Worm (Caenorhabditis elegans): ENCODE measurements around the gene C45B11.9.

The C45B11.9 gene

DNA sequence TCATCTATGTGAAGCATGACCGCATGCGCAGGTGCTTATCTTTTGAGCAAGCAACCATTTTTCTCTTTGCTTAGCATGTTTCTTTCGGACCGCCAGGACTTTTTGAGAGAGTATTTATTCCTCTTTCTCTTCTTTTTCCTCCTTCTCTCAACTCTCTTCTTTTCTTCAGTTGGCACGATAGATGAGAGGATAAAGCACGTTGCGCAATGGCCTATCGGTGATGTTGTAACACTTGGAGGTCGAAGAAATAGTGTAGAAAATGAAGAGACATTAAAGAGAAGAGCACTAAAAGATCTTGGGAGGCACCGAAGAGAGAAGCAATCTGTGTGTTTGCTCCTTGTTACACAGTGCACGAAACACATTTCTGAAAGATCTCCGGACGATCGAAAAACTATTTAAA lies 43.6 kb downstream of the C45B11.9 start (continued):
- TF ChIP-seq jun-1 (tag; optimal IDR thresholded peaks at IDR 0.05) (no peak), efl-1 (optimal IDR thresholded peaks at IDR 0.05) (peak; percentile 6 to 33), efl-1 (GFP tag; optimal IDR thresholded peaks at IDR 0.05 in 1 of 2) (peak in 1 of 2 experiments; percentile 44), lin-35 (GFP tag; optimal IDR thresholded peaks at IDR 0.05) (peak in 1 of 2 experiments; percentile 10), nhr-71 (tag; optimal IDR thresholded peaks at IDR 0.05) (peak; percentile 80), egl-13 (tag; optimal IDR thresholded peaks at IDR 0.05) (no peak), elt-2 (tag; optimal IDR thresholded peaks at IDR 0.05) (no peak), mab-9 (GFP tag; IDR thresholded peaks at IDR 0.05) (no peak), hlh-17 (GFP tag; optimal IDR thresholded peaks at IDR 0.05; ENCODE audit: borderline replicate concordance) (no peak), lin-14 (GFP tag; optimal IDR thresholded peaks at IDR 0.05) (peak; percentile 92), isw-1 (GFP tag; IDR thresholded peaks at IDR 0.05) (no peak), nhr-84 (tag; optimal IDR thresholded peaks at IDR 0.05) (no peak), nhr-28 (tag; optimal IDR thresholded peaks at IDR 0.05) (no peak), ama-1 (optimal IDR thresholded peaks at IDR 0.05) (no peak), xbp-1 (tag; optimal IDR thresholded peaks at IDR 0.05) (peak; percentile 20), snpc-4 (tag; optimal IDR thresholded peaks at IDR 0.05) (no peak), sup-37 (GFP tag; optimal IDR thresholded peaks at IDR 0.05) (peak; percentile 28), ceh-82 (tag; optimal IDR thresholded peaks at IDR 0.05) (peak in 2 of 3 experiments; percentile 24 to 42), alr-1 (tag; optimal IDR thresholded peaks at IDR 0.05; ENCODE audit: borderline replicate concordance) (no peak), irx-1 (tag; optimal IDR thresholded peaks at IDR 0.05) (peak; percentile 35), C34B4.2 (tag; optimal IDR thresholded peaks at IDR 0.05) (no peak), dpl-1 (GFP tag; optimal IDR thresholded peaks at IDR 0.05) (peak in 1 of 3 experiments; percentile 27), unc-98 (GFP tag; IDR thresholded peaks at IDR 0.05) (no peak), mef-2 (tag; optimal IDR thresholded peaks at IDR 0.05) (no peak), nhr-11 (tag; optimal IDR thresholded peaks at IDR 0.05) (no peak), ets-5 (GFP tag; IDR thresholded peaks at IDR 0.05) (no peak), rnt-1 (tag; optimal IDR thresholded peaks at IDR 0.05) (peak; percentile 84), mdl-1 (tag; optimal IDR thresholded peaks at IDR 0.05) (peak in 1 of 2 experiments; percentile 70), tlp-1 (tag; optimal IDR thresholded peaks at IDR 0.05) (no peak), nhr-77 (tag; optimal IDR thresholded peaks at IDR 0.05) (peak; percentile 66), vab-15 (tag; optimal IDR thresholded peaks at IDR 0.05) (no peak)

DNA sequence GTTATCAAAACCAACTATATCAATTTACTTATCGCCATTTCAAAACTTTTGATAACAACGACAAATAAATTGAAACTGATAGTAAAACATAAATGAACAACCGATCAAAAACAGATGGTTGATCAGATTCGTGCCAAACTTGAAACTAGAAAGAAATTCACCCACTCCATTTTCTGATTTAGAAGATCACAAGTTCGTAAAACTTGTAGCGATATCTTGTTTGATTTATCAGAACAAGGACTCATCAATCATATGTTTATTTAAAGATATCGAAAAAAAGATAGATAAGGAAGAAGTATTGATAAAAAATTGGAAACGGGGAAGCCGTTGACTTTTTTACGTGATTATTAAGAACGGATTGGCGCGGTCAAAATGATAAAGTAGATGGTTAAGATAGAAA lies 47.0 kb downstream of the C45B11.9 start:
- TF ChIP-seq C34B4.2 (tag; optimal IDR thresholded peaks at IDR 0.05), result no peak
- TF ChIP-seq ceh-63 (GFP tag; optimal IDR thresholded peaks at IDR 0.05), result no peak
- TF ChIP-seq elt-3 (tag; optimal IDR thresholded peaks at IDR 0.05), result peak in 2 of 6 experiments; percentile 67 to 75
- no peak for TF ChIP-seq ceh-90 (tag; optimal IDR thresholded peaks at IDR 0.05)
- TF ChIP-seq swsn-7 (tag; optimal IDR thresholded peaks at IDR 0.05), result no peak
- TF ChIP-seq hpl-2 (GFP tag; optimal IDR thresholded peaks at IDR 0.05), result no peak
- TF ChIP-seq nhr-20 (tag; optimal IDR thresholded peaks at IDR 0.05), result peak; percentile 40
- peak; percentile 99 for TF ChIP-seq elt-2 (tag; optimal IDR thresholded peaks at IDR 0.05)
- TF ChIP-seq nhr-90 (tag; optimal IDR thresholded peaks at IDR 0.05; ENCODE audit: poor library complexity), result peak; percentile 17
- TF ChIP-seq nhr-71 (tag; optimal IDR thresholded peaks at IDR 0.05), result peak; percentile 8
- no peak for TF ChIP-seq efl-1 (optimal IDR thresholded peaks at IDR 0.05)
- TF ChIP-seq efl-1 (GFP tag; optimal IDR thresholded peaks at IDR 0.05 in 1 of 2), result peak in 1 of 2 experiments; percentile 39
- peak; percentile 32 for TF ChIP-seq lin-14 (GFP tag; optimal IDR thresholded peaks at IDR 0.05)
- TF ChIP-seq blmp-1 (tag; optimal IDR thresholded peaks at IDR 0.05), result peak; percentile 3
- no peak for TF ChIP-seq nhr-11 (tag; optimal IDR thresholded peaks at IDR 0.05)

DNA sequence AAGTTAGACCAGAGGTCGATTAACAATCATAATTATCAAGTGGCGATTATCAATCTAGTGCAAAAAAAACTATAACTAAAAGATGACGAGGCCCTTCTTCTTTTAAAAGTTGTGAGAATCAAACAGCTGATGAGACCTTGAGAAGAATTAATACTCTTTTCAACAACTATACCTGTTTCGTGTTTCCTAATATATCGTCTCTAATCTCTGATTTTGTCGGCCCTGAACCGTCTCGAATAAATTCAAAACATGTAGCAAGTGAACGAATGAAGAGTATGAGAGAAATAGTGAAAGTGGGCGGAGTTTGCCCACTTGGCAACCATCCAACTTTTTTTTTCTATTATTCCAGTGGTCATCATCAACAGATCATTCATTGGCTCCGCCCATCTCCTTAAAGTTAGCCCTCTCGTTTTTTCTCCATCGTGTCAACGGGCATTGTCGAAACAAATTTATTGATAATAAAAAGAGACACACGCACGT lies 47.4 kb downstream of the C45B11.9 start, which contains the start of gene Y42A5A.1:
Gene Y42A5A.1 (plus strand): TSS at position 430 of the 480 bp plus-strand sequence.
- TF ChIP-seq blmp-1 (tag; optimal IDR thresholded peaks at IDR 0.05) (peak; percentile 49), C16A3.4 (tag; optimal IDR thresholded peaks at IDR 0.05) (no peak), tlp-1 (tag; optimal IDR thresholded peaks at IDR 0.05) (no peak), hpl-2 (GFP tag; optimal IDR thresholded peaks at IDR 0.05) (no peak), nhr-85 (tag) (peak; percentile 96), ceh-63 (GFP tag; optimal IDR thresholded peaks at IDR 0.05) (no peak), lin-14 (GFP tag; optimal IDR thresholded peaks at IDR 0.05) (peak; percentile 31), grh-1 (GFP tag; IDR thresholded peaks at IDR 0.05) (0 out of 2 replicates have a peak, but pooled peaks have one; percentile 22), lsy-2 (tag; optimal IDR thresholded peaks at IDR 0.05) (peak in 1 of 2 experiments; percentile 24)
